Fruit fly (Drosophila melanogaster) whole organism, embryonic: ENCODE measurements around the gene CG2059.
A peak's percentile ranks its signal among the peaks of the same experiment; 100 is the strongest.

ENCODE experiments used
- Atf6 ChIP-seq: fragments of 200-800 bp; sonication (Bioruptor generic); IDR thresholded peaks from 2 replicates; pipeline ENCODE4 v1.3.6; 2022; ENCODE audit warnings: missing biosample characterization, missing genetic modification characterization
- Bteb2 ChIP-seq: fragments of 200-800 bp; sonication (Bioruptor generic); optimal IDR thresholded peaks from 2 replicates; lab custom pipeline; 2016; ENCODE audit warnings: missing biosample characterization, missing genetic modification characterization
- CG10267 ChIP-seq: fragments of 200-800 bp; sonication (Bioruptor generic); optimal IDR thresholded peaks from 2 replicates; lab custom pipeline; 2018; ENCODE audit warnings: missing biosample characterization, mild to moderate bottlenecking, missing genetic modification characterization, moderate library complexity
- CG10321 ChIP-seq: fragments of 200-800 bp; sonication (Bioruptor generic); IDR thresholded peaks from 2 replicates; pipeline ENCODE4 v1.3.6; 2022; ENCODE audit warnings: missing biosample characterization, missing genetic modification characterization
- CG12391 ChIP-seq: fragments of 200-800 bp; sonication (Bioruptor generic); optimal IDR thresholded peaks from 3 replicates; lab custom pipeline; 2018; ENCODE audit warnings: missing biosample characterization, mild to moderate bottlenecking, missing genetic modification characterization, moderate library complexity
- CG14710 ChIP-seq: fragments of 200-800 bp; sonication (Bioruptor generic); optimal IDR thresholded peaks from 3 replicates; lab custom pipeline; 2019; ENCODE audit warnings: missing biosample characterization, mild to moderate bottlenecking, missing genetic modification characterization, moderate library complexity
- CG15269 ChIP-seq: fragments of 200-800 bp; sonication (Bioruptor generic); optimal IDR thresholded peaks from 2 replicates; lab custom pipeline; 2018; ENCODE audit warnings: missing biosample characterization, mild to moderate bottlenecking, missing genetic modification characterization, moderate library complexity
- CG16863 ChIP-seq: fragments of 200-800 bp; sonication (Bioruptor generic); optimal IDR thresholded peaks from 3 replicates; lab custom pipeline; 2016; ENCODE audit warnings: missing biosample characterization, missing genetic modification characterization
- CG17359 ChIP-seq: fragments of 200-800 bp; sonication (Bioruptor generic); optimal IDR thresholded peaks from 3 replicates; lab custom pipeline; 2018; ENCODE audit warnings: missing biosample characterization, mild to moderate bottlenecking, missing genetic modification characterization, moderate library complexity
- CG18599 ChIP-seq: fragments of 200-800 bp; sonication (Bioruptor generic); optimal IDR thresholded peaks from 3 replicates; lab custom pipeline; 2017; ENCODE audit warnings: missing biosample characterization, missing genetic modification characterization, mild to moderate bottlenecking, moderate library complexity, missing genetic modification reagents
- CG18764 ChIP-seq: fragments of 200-800 bp; sonication (Bioruptor generic); optimal IDR thresholded peaks from 3 replicates; lab custom pipeline; 2016; ENCODE audit warnings: missing biosample characterization, missing genetic modification characterization
- CG33213 ChIP-seq: fragments of 200-800 bp; sonication (Bioruptor generic); optimal IDR thresholded peaks from 3 replicates; lab custom pipeline; 2016; ENCODE audit warnings: missing biosample characterization, missing genetic modification characterization
- CG3847 ChIP-seq: fragments of 200-800 bp; sonication (Bioruptor generic); IDR thresholded peaks from 2 replicates; pipeline ENCODE4 v1.3.6; 2022; ENCODE audit warnings: missing biosample characterization, missing genetic modification characterization
- CG9876 ChIP-seq: fragments of 200-800 bp; sonication (Bioruptor generic); optimal IDR thresholded peaks from 2 replicates; lab custom pipeline; 2016; ENCODE audit warnings: missing biosample characterization, missing genetic modification characterization
- CkIIα-i1 ChIP-seq: fragments of 200-800 bp; sonication (Bioruptor generic); IDR thresholded peaks from 2 replicates; pipeline ENCODE4 v1.3.6; 2022; ENCODE audit warnings: missing biosample characterization, missing genetic modification characterization
- Dbx ChIP-seq: fragments of 200-800 bp; sonication (Bioruptor generic); IDR thresholded peaks from 3 replicates; pipeline ENCODE4 v1.3.6; 2022; ENCODE audit warnings: missing biosample characterization, missing genetic modification characterization
- Doc2 ChIP-seq: fragments of 200-800 bp; sonication (Bioruptor generic); IDR thresholded peaks from 2 replicates; pipeline ENCODE4 v1.3.6; 2022; ENCODE audit warnings: missing biosample characterization, missing genetic modification characterization
- Dref ChIP-seq: fragments of 200-800 bp; sonication (Bioruptor generic); IDR thresholded peaks from 2 replicates; pipeline ENCODE4 v1.3.6; 2022; ENCODE audit warnings: missing biosample characterization, missing genetic modification characterization
- Fer3 ChIP-seq: fragments of 200-800 bp; sonication (Bioruptor generic); optimal IDR thresholded peaks from 2 replicates; lab custom pipeline; 2018; ENCODE audit warnings: missing biosample characterization, mild to moderate bottlenecking, missing genetic modification characterization, moderate library complexity
- Gsc ChIP-seq: fragments of 200-800 bp; sonication (Bioruptor generic); IDR thresholded peaks from 2 replicates; pipeline ENCODE4 v1.3.6; 2022; ENCODE audit warnings: missing biosample characterization, missing genetic modification characterization
- H15 ChIP-seq: fragments of 200-800 bp; sonication (Bioruptor generic); IDR thresholded peaks from 3 replicates; pipeline ENCODE4 v1.3.6; 2022; ENCODE audit warnings: missing biosample characterization, missing genetic modification characterization
- Hand ChIP-seq: fragments of 200-800 bp; sonication (Bioruptor generic); optimal IDR thresholded peaks from 2 replicates; lab custom pipeline; 2017; ENCODE audit warnings: mild to moderate bottlenecking, missing biosample characterization, missing genetic modification reagents, missing genetic modification characterization
- Hr3 ChIP-seq: fragments of 200-800 bp; sonication (Bioruptor generic); optimal IDR thresholded peaks from 3 replicates; lab custom pipeline; 2016; ENCODE audit warnings: missing biosample characterization, missing genetic modification characterization
- Hr39 ChIP-seq: fragments of >200 bp; optimal IDR thresholded peaks from 2 replicates; lab custom pipeline; 2017
- Max ChIP-seq: fragments of 200-800 bp; sonication (Bioruptor generic); optimal IDR thresholded peaks from 2 replicates; lab custom pipeline; 2016; ENCODE audit warnings: missing biosample characterization, mild to moderate bottlenecking, missing genetic modification characterization
- Mes4 ChIP-seq: fragments of 200-800 bp; sonication (Bioruptor generic); optimal IDR thresholded peaks from 2 replicates; lab custom pipeline; 2016; ENCODE audit warnings: missing biosample characterization, missing genetic modification characterization
- Mrtf ChIP-seq: fragments of 200-800 bp; sonication (Bioruptor generic); IDR thresholded peaks from 3 replicates; pipeline ENCODE4 v1.3.6; 2022; ENCODE audit warnings: missing biosample characterization, missing genetic modification characterization
- NC2β ChIP-seq: fragments of 200-800 bp; sonication (Bioruptor generic); optimal IDR thresholded peaks from 2 replicates; lab custom pipeline; 2016; ENCODE audit warnings: missing biosample characterization, missing genetic modification characterization
- PHDP ChIP-seq: fragments of 200-800 bp; sonication (Bioruptor generic); optimal IDR thresholded peaks from 3 replicates; lab custom pipeline; 2018; ENCODE audit warnings: missing biosample characterization, mild to moderate bottlenecking, missing genetic modification characterization, moderate library complexity
- Poxn ChIP-seq: fragments of 200-800 bp; sonication (Bioruptor generic); IDR thresholded peaks from 2 replicates; pipeline ENCODE4 v1.3.6; 2022; ENCODE audit warnings: missing biosample characterization, missing genetic modification characterization
- Sox100B ChIP-seq: fragments of 200-800 bp; sonication (Bioruptor generic); optimal IDR thresholded peaks from 3 replicates; lab custom pipeline; 2018; ENCODE audit warnings: missing biosample characterization, mild to moderate bottlenecking, missing genetic modification characterization
- Xbp1 ChIP-seq: fragments of 200-800 bp; sonication (Bioruptor generic); optimal IDR thresholded peaks from 3 replicates; lab custom pipeline; 2016; ENCODE audit warnings: missing biosample characterization, mild to moderate bottlenecking, missing genetic modification characterization
- abd-A ChIP-seq: fragments of 200-800 bp; sonication (Bioruptor generic); optimal IDR thresholded peaks from 3 replicates; lab custom pipeline; 2019; ENCODE audit warnings: missing biosample characterization, mild to moderate bottlenecking, missing genetic modification characterization, moderate library complexity
- al ChIP-seq: fragments of 200-800 bp; sonication (Bioruptor generic); IDR thresholded peaks from 2 replicates; pipeline ENCODE4 v1.3.6; 2022; ENCODE audit warnings: missing biosample characterization, missing genetic modification characterization
- bsh ChIP-seq, 2 experiments: fragments of 200-800 bp; sonication (Bioruptor generic); optimal IDR thresholded peaks; 2 replicates each; lab custom pipeline; 2017 to 2018; ENCODE audit warnings: mild to moderate bottlenecking in 2 of 2, missing biosample characterization in 2 of 2, missing genetic modification characterization in 2 of 2, moderate library complexity in 1 of 2
- chn ChIP-seq: fragments of 200-800 bp; sonication (Bioruptor generic); optimal IDR thresholded peaks from 2 replicates; lab custom pipeline; 2016; ENCODE audit warnings: missing biosample characterization, missing genetic modification characterization
- dimm ChIP-seq: fragments of 200-800 bp; sonication (Bioruptor generic); IDR thresholded peaks from 2 replicates; pipeline ENCODE4 v1.3.6; 2022; ENCODE audit warnings: missing biosample characterization, missing genetic modification characterization
- fd96Cb ChIP-seq: fragments of 200-800 bp; sonication (Bioruptor generic); optimal IDR thresholded peaks from 2 replicates; lab custom pipeline; 2018; ENCODE audit warnings: missing biosample characterization, mild to moderate bottlenecking, missing genetic modification characterization, moderate library complexity
- gem ChIP-seq: fragments of 200-800 bp; sonication (Bioruptor generic); optimal IDR thresholded peaks from 2 replicates; lab custom pipeline; 2019; ENCODE audit warnings: missing biosample characterization, mild to moderate bottlenecking, missing genetic modification characterization, moderate library complexity
- jumu ChIP-seq: fragments of 200-800 bp; sonication (Bioruptor generic); optimal IDR thresholded peaks from 3 replicates; lab custom pipeline; 2016; ENCODE audit warnings: missing biosample characterization, missing genetic modification characterization
- kni ChIP-seq: fragments of 200-800 bp; sonication (Bioruptor generic); optimal IDR thresholded peaks from 3 replicates; lab custom pipeline; 2017; ENCODE audit warnings: mild to moderate bottlenecking, missing biosample characterization, missing genetic modification reagents, missing genetic modification characterization
- lola ChIP-seq, 3 experiments: fragments of >200 bp in 2 of 3; fragments of 200-800 bp in 1 of 3; sonication (Bioruptor generic) in 1 of 3; optimal IDR thresholded peaks; 2 replicates each; lab custom pipeline; 2017 to 2019; ENCODE audit warnings: missing biosample characterization in 3 of 3, missing genetic modification characterization in 3 of 3, mild to moderate bottlenecking in 1 of 3, moderate library complexity in 1 of 3
- otp ChIP-seq: fragments of 200-800 bp; sonication (Bioruptor generic); IDR thresholded peaks from 3 replicates; pipeline ENCODE4, ENCODE4 v1.3.6; 2022; ENCODE audit warnings: missing biosample characterization, missing genetic modification characterization
- pan ChIP-seq, 4 experiments: fragments of >200 bp in 3 of 4; fragments of 200-800 bp in 1 of 4; sonication (Bioruptor generic) in 1 of 4; optimal IDR thresholded peaks in 3 of 4; IDR thresholded peaks in 1 of 4; 2 replicates each; pipeline versions ENCODE4 v1.3.6 to Lab custom; 2017 to 2022; ENCODE audit warnings: missing biosample characterization in 2 of 4, missing genetic modification characterization in 2 of 4, mixed read lengths in 1 of 4
- pb ChIP-seq: fragments of 200-800 bp; sonication (Bioruptor generic); optimal IDR thresholded peaks from 3 replicates; lab custom pipeline; 2016; ENCODE audit warnings: missing biosample characterization, missing genetic modification characterization
- pnt ChIP-seq: fragments of 200-800 bp; sonication (Bioruptor generic); optimal IDR thresholded peaks from 3 replicates; lab custom pipeline; 2016; ENCODE audit warnings: missing biosample characterization, missing genetic modification characterization
- trem ChIP-seq: fragments of 200-800 bp; optimal IDR thresholded peaks from 3 replicates; lab custom pipeline; 2019; ENCODE audit warnings: missing biosample characterization, mild to moderate bottlenecking, missing genetic modification characterization, moderate library complexity
- zf30C ChIP-seq: fragments of 200-800 bp; sonication (Bioruptor generic); optimal IDR thresholded peaks from 3 replicates; lab custom pipeline; 2018; ENCODE audit warnings: missing biosample characterization, mild to moderate bottlenecking, missing genetic modification characterization

CG2059 gene

dm6 chrX:7333858-7334800, 48.0 kb downstream of the CG2059 start (continued):
- TF ChIP-seq Hr3, result peak; percentile 33
- 0 out of 3 replicates have a peak, but pooled peaks have one; percentile 33 for TF ChIP-seq Mrtf (GFP tag; lab: Robert Waterston, UW)
- TF ChIP-seq Hand (GFP tag; lab: Kevin White, UChicago), result no peak
- no peak for TF ChIP-seq Dref
- no peak for TF ChIP-seq Mes4 (GFP tag; lab: Kevin White, UChicago)
- no peak for TF ChIP-seq NC2β (GFP tag; lab: Kevin White, UChicago)
- no peak for TF ChIP-seq CG33213 (GFP tag; lab: Kevin White, UChicago)
- peak; percentile 45 for TF ChIP-seq CG3847 (GFP tag; lab: Robert Waterston, UW)
- no peak for TF ChIP-seq dimm
- no peak for TF ChIP-seq trem (tag; lab: Kevin White, UChicago)
- no peak for TF ChIP-seq Sox100B
- TF ChIP-seq gem (tag; lab: Kevin White, UChicago), result peak; percentile 52
- no peak for TF ChIP-seq Max
- no peak for TF ChIP-seq CG10267
- TF ChIP-seq PHDP (tag; lab: Kevin White, UChicago), result peak; percentile 37
- TF ChIP-seq CG10321 (GFP tag; lab: Robert Waterston, UW), result no peak
- TF ChIP-seq al, result peak; percentile 75
- peak; percentile 24 for TF ChIP-seq CG12391 (tag; lab: Kevin White, UChicago)
- TF ChIP-seq abd-A (tag; lab: Kevin White, UChicago), result no peak
- TF ChIP-seq CG17359 (tag; lab: Kevin White, UChicago), result no peak
- peak; percentile 29 for TF ChIP-seq CG16863 (GFP tag; lab: Kevin White, UChicago)
- no peak for TF ChIP-seq CkIIα-i1
- TF ChIP-seq Fer3 (tag; lab: Kevin White, UChicago), result peak; percentile 49
- TF ChIP-seq Poxn (GFP tag; lab: Robert Waterston, UW), result no peak; the same call in 1 of the 2 replicates
- TF ChIP-seq lola (GFP tag; optimal IDR thresholded peaks at IDR 0.05; lab: Kevin White, UChicago), result no peak
- TF ChIP-seq Bteb2 (GFP tag; lab: Kevin White, UChicago), result peak; percentile 72
- TF ChIP-seq pnt, result peak; percentile 5
- no peak for TF ChIP-seq pan (optimal IDR thresholded peaks at IDR 0.05; lab: Kevin White, UChicago)
- peak in 1 of 2 experiments; percentile 30 for TF ChIP-seq pan (GFP tag; optimal IDR thresholded peaks at IDR 0.05 in 1 of 2, IDR thresholded peaks at IDR 0.05 in 1 of 2)
- no peak for TF ChIP-seq Hr39 (lab: Kevin White, UChicago)
- no peak for TF ChIP-seq fd96Cb (tag; lab: Kevin White, UChicago)
- TF ChIP-seq Doc2, result no peak
- TF ChIP-seq pb (GFP tag; lab: Kevin White, UChicago), result no peak
- TF ChIP-seq Gsc (GFP tag; lab: Robert Waterston, UW), result no peak
- TF ChIP-seq chn (GFP tag; lab: Kevin White, UChicago), result no peak
- TF ChIP-seq CG18599, result peak; percentile 60
- peak in 1 of 2 experiments; percentile 34 for TF ChIP-seq bsh (GFP tag; optimal IDR thresholded peaks at IDR 0.05; lab: Kevin White, UChicago)
- no peak for TF ChIP-seq kni (GFP tag; lab: Kevin White, UChicago)
- no peak for TF ChIP-seq otp (GFP tag; lab: Robert Waterston, UW)
- TF ChIP-seq Atf6, result peak; percentile 14; the same call in 1 of the 2 replicates
- no peak for TF ChIP-seq CG18764 (GFP tag; lab: Kevin White, UChicago)
- peak; percentile 24 for TF ChIP-seq CG15269 (tag; lab: Kevin White, UChicago)
- TF ChIP-seq CG14710, result no peak
- TF ChIP-seq CG9876 (GFP tag; lab: Kevin White, UChicago), result no peak
- no peak for TF ChIP-seq Xbp1 (GFP tag; lab: Kevin White, UChicago)
- peak; percentile 54; the same call in 2 of the 3 replicates for TF ChIP-seq Dbx (GFP tag; lab: Robert Waterston, UW)
- no peak for TF ChIP-seq H15 (GFP tag; lab: Robert Waterston, UW)
- peak; percentile 67 for TF ChIP-seq zf30C (GFP tag; lab: Kevin White, UChicago)
- TF ChIP-seq jumu (GFP tag; lab: Kevin White, UChicago), result no peak
